Fruit fly (Drosophila melanogaster) whole organism, embryonic: Measurements from ENCODE around the gene CG7182.

ENCODE experiments used
- CG10543 ChIP-seq: fragments of 200-800 bp; sonication (Bioruptor generic); optimal IDR thresholded peaks from 3 replicates; lab custom pipeline; 2017; ENCODE audit warnings: missing biosample characterization, mild to moderate bottlenecking, missing genetic modification characterization, moderate library complexity
- CG11247 ChIP-seq: fragments of 200-800 bp; sonication (Bioruptor generic); IDR thresholded peaks from 2 replicates; pipeline ENCODE4 v1.3.6; 2022; ENCODE audit warnings: missing biosample characterization, missing genetic modification characterization
- CG12769 ChIP-seq: fragments of 200-800 bp; sonication (Bioruptor generic); optimal IDR thresholded peaks from 2 replicates; lab custom pipeline; 2019; ENCODE audit warnings: missing biosample characterization, mild to moderate bottlenecking, missing genetic modification characterization, moderate library complexity
- CG13287 ChIP-seq: fragments of 200-800 bp; sonication (Bioruptor generic); IDR thresholded peaks from 2 replicates; pipeline ENCODE4 v1.3.6; 2022; ENCODE audit warnings: missing biosample characterization, missing genetic modification characterization; ENCODE audit not compliant: partially characterized antibody
- CG13296 ChIP-seq: fragments of 200-800 bp; sonication (Bioruptor generic); optimal IDR thresholded peaks from 3 replicates; lab custom pipeline; 2018; ENCODE audit warnings: missing biosample characterization, mild to moderate bottlenecking, missing genetic modification characterization
- CG15269 ChIP-seq: fragments of 200-800 bp; sonication (Bioruptor generic); optimal IDR thresholded peaks from 2 replicates; lab custom pipeline; 2018; ENCODE audit warnings: missing biosample characterization, mild to moderate bottlenecking, missing genetic modification characterization, moderate library complexity
- CG17568 ChIP-seq: fragments of 200-800 bp; sonication (Bioruptor generic); optimal IDR thresholded peaks from 2 replicates; lab custom pipeline; 2018; ENCODE audit warnings: missing biosample characterization, mild to moderate bottlenecking, missing genetic modification characterization, moderate library complexity
- CG1832 ChIP-seq: fragments of 200-800 bp; sonication (Bioruptor generic); optimal IDR thresholded peaks from 2 replicates; lab custom pipeline; 2017; ENCODE audit warnings: missing biosample characterization, mild to moderate bottlenecking, missing genetic modification characterization, inconsistent platforms
- CG18599 ChIP-seq: fragments of 200-800 bp; sonication (Bioruptor generic); optimal IDR thresholded peaks from 3 replicates; lab custom pipeline; 2017; ENCODE audit warnings: missing biosample characterization, missing genetic modification characterization, mild to moderate bottlenecking, moderate library complexity, missing genetic modification reagents
- CG2120 ChIP-seq: fragments of 200-800 bp; sonication (Bioruptor generic); optimal IDR thresholded peaks from 3 replicates; lab custom pipeline; 2016; ENCODE audit warnings: missing biosample characterization, missing genetic modification characterization
- CG6654 ChIP-seq: fragments of 200-800 bp; sonication (Bioruptor generic); optimal IDR thresholded peaks from 2 replicates; lab custom pipeline; 2017; ENCODE audit warnings: missing biosample characterization, mild to moderate bottlenecking, missing genetic modification characterization
- Dll ChIP-seq: fragments of 200-800 bp; sonication (Bioruptor generic); IDR thresholded peaks from 4 replicates; pipeline ENCODE4 v1.3.6; 2022; ENCODE audit warnings: missing biosample characterization, missing genetic modification characterization; ENCODE audit not compliant: partially characterized antibody
- Eip74EF ChIP-seq, 2 experiments: fragments of 200-800 bp in 1 of 2; fragments of >200 bp in 1 of 2; sonication (Bioruptor generic) in 1 of 2; optimal IDR thresholded peaks; 2 replicates each; lab custom pipeline; 2017 to 2019; ENCODE audit warnings: missing biosample characterization in 2 of 2, missing genetic modification characterization in 2 of 2, mild to moderate bottlenecking in 1 of 2, moderate library complexity in 1 of 2
- Ets65A ChIP-seq: fragments of 200-800 bp; sonication (Bioruptor generic); peaks from one replicate; lab custom pipeline; 2016; ENCODE audit warnings: missing biosample characterization, missing genetic modification characterization
- Fer2 ChIP-seq: fragments of 200-800 bp; sonication (Bioruptor generic); optimal IDR thresholded peaks from 2 replicates; lab custom pipeline; 2018; ENCODE audit warnings: missing biosample characterization, mild to moderate bottlenecking, missing genetic modification characterization, moderate library complexity
- Gsc ChIP-seq: fragments of 200-800 bp; sonication (Bioruptor generic); IDR thresholded peaks from 2 replicates; pipeline ENCODE4 v1.3.6; 2022; ENCODE audit warnings: missing biosample characterization, missing genetic modification characterization
- Hey ChIP-seq: fragments of 200-800 bp; sonication (Bioruptor generic); optimal IDR thresholded peaks from 3 replicates; lab custom pipeline; 2018; ENCODE audit warnings: missing biosample characterization, mild to moderate bottlenecking, missing genetic modification characterization
- HmgZ ChIP-seq: fragments of 200-800 bp; sonication (Bioruptor generic); optimal IDR thresholded peaks from 2 replicates; lab custom pipeline; 2018; ENCODE audit warnings: missing biosample characterization, mild to moderate bottlenecking, missing genetic modification characterization
- Jarid2 ChIP-seq: fragments of 200-800 bp; sonication (Bioruptor generic); optimal IDR thresholded peaks from 3 replicates; lab custom pipeline; 2017; ENCODE audit warnings: mild to moderate bottlenecking, missing biosample characterization, missing genetic modification reagents, missing genetic modification characterization
- Max ChIP-seq: fragments of 200-800 bp; sonication (Bioruptor generic); optimal IDR thresholded peaks from 2 replicates; lab custom pipeline; 2016; ENCODE audit warnings: missing biosample characterization, mild to moderate bottlenecking, missing genetic modification characterization
- Myb ChIP-seq: fragments of 200-800 bp; sonication (Bioruptor generic); optimal IDR thresholded peaks from 2 replicates; lab custom pipeline; 2016; ENCODE audit warnings: missing biosample characterization, missing genetic modification characterization
- NFAT ChIP-seq: fragments of 200-800 bp; sonication (Bioruptor generic); IDR thresholded peaks from 2 replicates; pipeline ENCODE4 v1.3.6; 2022; ENCODE audit warnings: missing biosample characterization, missing genetic modification characterization
- abd-A ChIP-seq: fragments of 200-800 bp; sonication (Bioruptor generic); optimal IDR thresholded peaks from 3 replicates; lab custom pipeline; 2019; ENCODE audit warnings: missing biosample characterization, mild to moderate bottlenecking, missing genetic modification characterization, moderate library complexity
- ato ChIP-seq: fragments of 200-800 bp; sonication (Bioruptor generic); IDR thresholded peaks from 2 replicates; pipeline ENCODE4 v1.3.6; 2022; ENCODE audit warnings: missing biosample characterization, missing genetic modification characterization; ENCODE audit not compliant: partially characterized antibody
- cad ChIP-seq: fragments of >200 bp; optimal IDR thresholded peaks from 2 replicates; lab custom pipeline; 2017; ENCODE audit warnings: missing biosample characterization, missing genetic modification characterization
- corto ChIP-seq: fragments of 200-800 bp; sonication (Bioruptor generic); optimal IDR thresholded peaks from 2 replicates; lab custom pipeline; 2016; ENCODE audit warnings: missing biosample characterization, mild to moderate bottlenecking, missing genetic modification characterization, moderate library complexity
- dan ChIP-seq: fragments of 200-800 bp; sonication (Bioruptor generic); IDR thresholded peaks from 2 replicates; pipeline ENCODE4 v1.3.6; 2022; ENCODE audit warnings: missing biosample characterization, missing genetic modification characterization
- dmrt99B ChIP-seq: fragments of 200-800 bp; sonication (Bioruptor generic); optimal IDR thresholded peaks from 2 replicates; lab custom pipeline; 2018; ENCODE audit warnings: missing biosample characterization, mild to moderate bottlenecking, missing genetic modification characterization, moderate library complexity
- ewg ChIP-seq: fragments of 200-800 bp; sonication (Bioruptor generic); optimal IDR thresholded peaks from 3 replicates; lab custom pipeline; 2017; ENCODE audit warnings: mild to moderate bottlenecking, missing biosample characterization, missing genetic modification reagents, missing genetic modification characterization
- ftz-f1 ChIP-seq: fragments of 200-800 bp; sonication (Bioruptor generic); optimal IDR thresholded peaks from 2 replicates; lab custom pipeline; 2016; ENCODE audit warnings: missing biosample characterization, missing genetic modification characterization
- gce ChIP-seq: fragments of 200-800 bp; sonication (Bioruptor generic); IDR thresholded peaks from 3 replicates; pipeline ENCODE4 v1.3.6; 2022; ENCODE audit warnings: missing biosample characterization, missing genetic modification characterization
- gt ChIP-seq: fragments of 200-800 bp; sonication (Bioruptor generic); IDR thresholded peaks from 2 replicates; pipeline ENCODE4 v1.3.6; 2022; ENCODE audit warnings: missing biosample characterization, missing genetic modification characterization
- hbn ChIP-seq: fragments of 200-800 bp; sonication (Bioruptor generic); IDR thresholded peaks from 2 replicates; pipeline ENCODE4 v1.3.6; 2022; ENCODE audit warnings: missing biosample characterization, missing genetic modification characterization; ENCODE audit not compliant: partially characterized antibody
- lbe ChIP-seq: fragments of 200-800 bp; sonication (Bioruptor generic); optimal IDR thresholded peaks from 2 replicates; lab custom pipeline; 2016; ENCODE audit warnings: missing biosample characterization, mild to moderate bottlenecking, missing genetic modification characterization
- lilli ChIP-seq: fragments of 200-800 bp; sonication (Bioruptor generic); optimal IDR thresholded peaks from 3 replicates; lab custom pipeline; 2016; ENCODE audit warnings: missing biosample characterization, missing genetic modification characterization
- oc ChIP-seq: fragments of 200-800 bp; sonication (Bioruptor generic); optimal IDR thresholded peaks from 2 replicates; lab custom pipeline; 2018; ENCODE audit warnings: missing biosample characterization, mild to moderate bottlenecking, missing genetic modification characterization, moderate library complexity
- onecut ChIP-seq: fragments of 200-800 bp; sonication (Bioruptor generic); IDR thresholded peaks from 2 replicates; pipeline ENCODE4 v1.3.6; 2022; ENCODE audit warnings: missing biosample characterization, missing genetic modification characterization
- prd ChIP-seq, 3 experiments: fragments of >200 bp in 2 of 3; fragments of 200-800 bp in 1 of 3; sonication (Bioruptor generic) in 1 of 3; optimal IDR thresholded peaks in 2 of 3; IDR thresholded peaks in 1 of 3; 2 replicates in 2 of 3; 3 replicates in 1 of 3; pipeline versions ENCODE4 v1.3.6 to Lab custom; 2017 to 2022; ENCODE audit warnings: missing biosample characterization in 1 of 3, missing genetic modification characterization in 1 of 3
- pros ChIP-seq: fragments of 200-800 bp; sonication (Bioruptor generic); optimal IDR thresholded peaks from 3 replicates; lab custom pipeline; 2019; ENCODE audit warnings: missing biosample characterization, mild to moderate bottlenecking, missing genetic modification characterization, moderate library complexity
- sd ChIP-seq: fragments of 200-800 bp; sonication (Bioruptor generic); optimal IDR thresholded peaks from 3 replicates; lab custom pipeline; 2018; ENCODE audit warnings: missing biosample characterization, mild to moderate bottlenecking, missing genetic modification characterization, moderate library complexity
- sens ChIP-seq: fragments of 200-800 bp; sonication (Bioruptor generic); peaks from one replicate; lab custom pipeline; 2016; ENCODE audit warnings: missing biosample characterization, missing genetic modification characterization
- sna ChIP-seq: fragments of 200-800 bp; sonication (Bioruptor generic); IDR thresholded peaks from 2 replicates; pipeline ENCODE4 v1.3.6; 2022; ENCODE audit warnings: missing biosample characterization, missing genetic modification characterization; ENCODE audit not compliant: partially characterized antibody
- sr ChIP-seq: fragments of 200-800 bp; sonication (Bioruptor generic); IDR thresholded peaks from 3 replicates; pipeline ENCODE4 v1.3.6; 2022; ENCODE audit warnings: missing biosample characterization, missing genetic modification characterization
- twi ChIP-seq: fragments of 200-800 bp; optimal IDR thresholded peaks from 2 replicates; lab custom pipeline; 2019; ENCODE audit warnings: missing biosample characterization, mild to moderate bottlenecking, missing genetic modification characterization, moderate library complexity
- vvl ChIP-seq: fragments of 200-800 bp; sonication (Bioruptor generic); IDR thresholded peaks from 2 replicates; pipeline ENCODE4 v1.3.6; 2022; ENCODE audit warnings: missing biosample characterization, missing genetic modification characterization

Gene CG7182

DNA sequence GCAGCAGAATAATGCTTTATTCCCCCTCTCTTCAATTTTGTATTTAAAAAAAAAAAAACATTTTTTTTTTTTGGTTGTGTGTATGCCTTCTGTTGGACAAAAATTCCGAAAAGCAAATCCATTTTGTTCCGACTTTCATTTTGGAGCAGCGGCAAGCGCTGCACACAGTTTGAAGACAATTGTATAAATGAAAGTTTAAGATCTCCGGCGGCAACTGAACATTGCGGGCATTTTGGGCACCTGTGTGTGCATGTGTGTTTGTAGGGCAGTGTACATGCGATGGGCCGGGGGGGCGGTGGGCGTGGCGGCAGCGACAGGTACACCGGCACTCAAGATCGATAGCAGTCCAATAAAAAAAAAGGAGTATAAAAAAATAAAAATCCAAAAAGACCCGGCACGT lies 23.3 kb upstream of the CG7182 start:
- no peak for TF ChIP-seq Gsc (GFP tag; lab: Robert Waterston, UW)
- peak; percentile 88 for TF ChIP-seq CG6654 (GFP tag; lab: Kevin White, UChicago)

DNA sequence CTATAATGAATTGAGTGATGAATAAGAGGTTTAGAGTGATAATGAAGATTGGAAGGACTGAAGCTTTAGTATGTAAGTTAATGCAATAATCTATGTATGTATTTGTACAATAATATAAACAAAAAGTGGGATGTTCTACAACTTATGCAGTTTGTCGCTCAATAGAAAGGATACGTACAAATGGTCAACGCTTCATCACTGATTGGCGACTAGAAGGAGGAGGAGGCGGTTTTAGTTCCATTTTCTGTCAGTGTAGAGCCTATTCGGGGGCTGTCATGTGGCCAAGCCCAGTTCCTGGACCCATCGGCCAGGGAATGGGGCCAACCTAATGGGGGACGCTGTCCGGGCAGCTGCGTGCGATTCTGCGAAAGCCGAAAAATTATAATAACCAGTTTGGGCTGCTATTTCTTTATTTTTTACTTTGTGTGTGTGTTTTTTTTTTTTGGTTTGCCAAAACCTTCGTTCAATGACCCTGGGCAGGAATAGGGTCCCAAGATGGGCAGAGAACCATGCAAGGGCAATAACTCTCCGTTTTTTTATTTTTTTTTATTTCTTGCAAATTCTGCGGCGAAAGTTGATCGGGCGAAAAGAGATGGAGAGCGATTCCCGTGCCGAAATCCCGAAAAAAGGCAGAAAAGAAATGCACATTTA lies 22.6 kb upstream of the CG7182 start:
- TF ChIP-seq ato (GFP tag; lab: Robert Waterston, UW) (no peak), NFAT (GFP tag; lab: Robert Waterston, UW) (no peak), CG15269 (no peak), Ets65A (GFP tag; lab: Kevin White, UChicago) (peak; percentile 33), Fer2 (tag; lab: Kevin White, UChicago) (no peak), CG17568 (GFP tag; lab: Kevin White, UChicago) (no peak), corto (GFP tag; lab: Kevin White, UChicago) (peak; percentile 29), ewg (GFP tag; lab: Kevin White, UChicago) (no peak), Max (GFP tag; lab: Kevin White, UChicago) (no peak), CG11247 (no peak), CG10543 (GFP tag; lab: Kevin White, UChicago) (no peak), dan (GFP tag; lab: Robert Waterston, UW) (no peak), Jarid2 (GFP tag; lab: Kevin White, UChicago) (no peak), dmrt99B (tag; lab: Kevin White, UChicago) (no peak), prd (optimal IDR thresholded peaks at IDR 0.05; lab: Kevin White, UChicago) (no peak), prd (GFP tag; IDR thresholded peaks at IDR 0.05; lab: Robert Waterston, UW) (no peak), gce (GFP tag; lab: Robert Waterston, UW) (no peak), onecut (no peak), cad (GFP tag; lab: Kevin White, UChicago) (no peak), lbe (GFP tag; lab: Kevin White, UChicago) (peak; percentile 42), ftz-f1 (GFP tag; lab: Kevin White, UChicago) (no peak), twi (tag; lab: Kevin White, UChicago) (no peak), Dll (GFP tag; lab: Robert Waterston, UW) (no peak), CG1832 (GFP tag; lab: Kevin White, UChicago) (no peak)
- TF ChIP-seq, all 482 proteins: peak for 3

DNA sequence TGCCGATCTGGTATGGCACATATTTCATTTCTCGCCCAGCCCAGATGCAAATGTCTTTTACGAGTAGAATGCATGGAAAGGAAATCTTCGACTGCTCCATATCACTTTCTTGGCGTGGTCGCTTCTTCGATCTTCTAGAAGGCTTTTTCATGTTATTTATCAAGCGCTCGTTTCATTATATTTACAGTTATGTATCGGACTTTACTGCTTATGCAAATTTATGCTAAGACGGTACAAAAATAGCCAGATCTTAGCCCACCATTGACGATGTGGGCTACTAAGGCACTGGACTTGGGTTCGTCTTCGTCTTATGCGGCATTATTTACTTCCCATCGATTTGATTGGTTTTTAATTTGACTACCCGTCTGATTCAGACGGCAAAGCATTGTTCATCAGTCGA lies 17.1 kb upstream of the CG7182 start:
- no peak for TF ChIP-seq Myb (GFP tag; lab: Kevin White, UChicago)
- peak; percentile 97 for TF ChIP-seq pros (GFP tag; lab: Kevin White, UChicago)
- TF ChIP-seq CG13296 (GFP tag; lab: Kevin White, UChicago) = no peak
- TF ChIP-seq gce (GFP tag; lab: Robert Waterston, UW) = no peak
- TF ChIP-seq oc (tag; lab: Kevin White, UChicago) = peak; percentile 78
- peak; percentile 39 for TF ChIP-seq CG12769
- TF ChIP-seq abd-A = peak; percentile 55
- TF ChIP-seq vvl (GFP tag; lab: Robert Waterston, UW) = peak; percentile 76
- 0 out of 3 replicates have a peak, but pooled peaks have one; percentile 37 for TF ChIP-seq sr

DNA sequence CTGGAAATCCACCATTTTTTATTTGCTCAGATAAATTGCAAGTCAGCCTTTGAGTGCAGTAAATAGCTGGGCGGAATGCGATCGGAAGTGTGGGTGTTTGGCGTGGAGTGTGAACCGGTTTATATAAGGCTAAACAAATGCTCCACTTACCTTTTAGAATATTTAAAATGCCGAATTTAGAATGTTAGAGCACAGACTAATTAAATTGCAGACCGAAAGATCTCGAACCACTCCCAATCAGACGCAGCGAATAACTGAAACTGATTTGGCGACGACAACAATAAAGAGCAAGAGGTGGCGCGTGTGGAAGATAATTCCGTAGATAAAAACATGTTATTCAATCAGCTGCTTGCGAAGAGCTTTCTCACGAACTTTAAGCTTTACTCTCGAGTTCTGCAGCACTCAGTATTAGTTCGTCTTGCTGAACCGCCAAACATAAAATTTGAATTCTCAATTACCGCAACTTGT lies 14.5 kb upstream of the CG7182 start, which contains the start of gene Idh:
Gene Idh, minus strand, starts transcription at position 264 of the 468 bp plus-strand sequence.
- TF ChIP-seq CG18599 (peak; percentile 12), sna (GFP tag; lab: Robert Waterston, UW) (peak; percentile 57; the same call in 1 of the 2 replicates), gt (no peak), Eip74EF (GFP tag; optimal IDR thresholded peaks at IDR 0.05; lab: Kevin White, UChicago) (peak in 1 of 2 experiments; percentile 27), CG2120 (GFP tag; lab: Kevin White, UChicago) (peak; percentile 23), hbn (GFP tag; lab: Robert Waterston, UW) (peak; percentile 48; the same call in 1 of the 2 replicates), Hey (tag; lab: Kevin White, UChicago) (peak; percentile 42), sens (GFP tag; lab: Kevin White, UChicago) (peak; percentile 78), CG13287 (GFP tag; lab: Robert Waterston, UW) (peak; percentile 74), lilli (GFP tag; lab: Kevin White, UChicago) (peak; percentile 2), sd (tag; lab: Kevin White, UChicago) (peak; percentile 72), HmgZ (peak; percentile 63)
